Worm (Caenorhabditis elegans): Measurements from ENCODE around the gene esyt-2.

The esyt-2 gene

DNA sequence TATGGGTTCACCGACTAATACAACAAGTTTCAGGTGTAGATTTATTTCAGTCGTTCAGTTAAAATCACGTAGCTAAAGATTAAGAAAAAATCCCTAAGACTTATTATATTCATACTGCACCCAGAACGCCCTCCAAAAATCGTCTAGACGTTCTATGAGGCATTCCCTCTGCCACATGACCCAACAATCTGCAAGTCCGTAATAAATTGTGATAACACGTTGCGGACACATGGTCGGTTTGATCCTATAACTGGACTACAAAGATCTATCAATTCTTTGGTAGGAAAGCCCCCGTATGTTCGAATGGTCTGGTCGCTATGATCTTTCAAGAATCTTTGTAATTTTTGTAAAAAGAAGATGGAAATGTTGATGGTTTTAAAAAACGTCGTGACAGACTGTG is 14.8 kb downstream of the esyt-2 start:
- TF ChIP-seq unc-39 (tag; optimal IDR thresholded peaks at IDR 0.05), result no peak
- no peak for TF ChIP-seq fos-1 (tag; optimal IDR thresholded peaks at IDR 0.05)
- TF ChIP-seq ceh-82 (tag; optimal IDR thresholded peaks at IDR 0.05), result no peak
- TF ChIP-seq mdl-1 (tag; optimal IDR thresholded peaks at IDR 0.05), result peak; percentile 14
- TF ChIP-seq ceh-28 (tag; optimal IDR thresholded peaks at IDR 0.05), result no peak
- TF ChIP-seq mml-1 (tag; optimal IDR thresholded peaks at IDR 0.05), result no peak
- TF ChIP-seq nhr-43 (tag; optimal IDR thresholded peaks at IDR 0.05; ENCODE audit: poor library complexity, severe bottlenecking), result peak; percentile 92
- TF ChIP-seq nhr-11 (tag; optimal IDR thresholded peaks at IDR 0.05), result no peak
- no peak for TF ChIP-seq jun-1 (tag; optimal IDR thresholded peaks at IDR 0.05)
- no peak for TF ChIP-seq zag-1 (tag; optimal IDR thresholded peaks at IDR 0.05)
- no peak for TF ChIP-seq daf-12 (tag; optimal IDR thresholded peaks at IDR 0.05)
- no peak for TF ChIP-seq ztf-4 (tag; optimal IDR thresholded peaks at IDR 0.05)
- no peak for TF ChIP-seq ama-1 (optimal IDR thresholded peaks at IDR 0.05)
- no peak for TF ChIP-seq elt-2 (tag; optimal IDR thresholded peaks at IDR 0.05)
- TF ChIP-seq elt-3 (tag; optimal IDR thresholded peaks at IDR 0.05), result no peak
- peak; percentile 36 for TF ChIP-seq nhr-23 (tag; optimal IDR thresholded peaks at IDR 0.05)
- TF ChIP-seq skn-1 (tag; optimal IDR thresholded peaks at IDR 0.05), result no peak
- TF ChIP-seq egl-5 (tag; optimal IDR thresholded peaks at IDR 0.05), result no peak
- TF ChIP-seq nhr-67 (tag; optimal IDR thresholded peaks at IDR 0.05), result no peak

DNA sequence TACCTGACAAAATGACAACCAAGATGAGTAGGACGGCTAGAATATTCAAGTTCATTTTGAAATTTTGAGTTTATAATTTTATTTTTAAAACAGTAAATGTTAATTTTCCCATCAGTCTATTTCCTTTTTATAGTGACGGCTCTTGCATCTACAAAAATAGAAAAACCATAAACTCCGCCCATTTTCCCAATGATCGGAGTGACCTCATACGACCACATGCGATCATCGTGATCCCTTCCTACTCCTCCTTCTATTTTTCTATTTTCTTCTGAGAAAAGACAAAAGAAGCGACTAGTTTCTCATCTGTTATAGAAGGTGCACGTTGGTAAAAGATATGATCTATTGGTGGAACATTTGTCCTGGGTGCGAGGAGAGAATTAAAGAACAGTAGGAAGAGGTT is 15.3 kb downstream of the esyt-2 start, which contains the start of gene C23G10.11:
Gene C23G10.11, minus strand, starts transcription at position 101 of the 400 bp plus-strand sequence.
- TF ChIP-seq jun-1 (tag; optimal IDR thresholded peaks at IDR 0.05) (no peak), ceh-9 (tag; optimal IDR thresholded peaks at IDR 0.05) (no peak), lsy-12 (tag; optimal IDR thresholded peaks at IDR 0.05) (no peak), unc-39 (tag; optimal IDR thresholded peaks at IDR 0.05) (no peak), elt-1 (tag; optimal IDR thresholded peaks at IDR 0.05) (no peak)

DNA sequence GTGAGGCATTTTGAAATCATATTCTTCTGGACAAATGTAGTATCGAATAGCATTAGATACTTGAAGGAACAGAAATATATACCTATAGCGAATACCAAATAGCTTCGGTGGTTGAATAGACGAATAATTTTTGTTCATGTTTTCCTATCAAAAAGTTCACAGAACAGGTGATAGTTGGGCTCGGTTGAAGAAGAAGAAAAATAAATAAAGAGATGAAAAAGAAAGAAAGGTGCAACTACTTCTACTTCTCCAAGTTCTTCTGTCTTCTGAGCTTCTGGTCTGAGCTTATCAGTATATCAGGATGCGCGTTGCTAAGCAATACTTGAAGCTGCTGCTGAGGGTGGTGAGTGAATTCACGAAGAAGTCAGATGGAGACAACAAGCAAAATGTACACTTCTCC is 16.9 kb downstream of the esyt-2 start, which contains the start of gene C23G10.10:
Gene C23G10.10, minus strand, starts transcription at position 101 of the 400 bp plus-strand sequence.
- TF ChIP-seq ztf-4 (tag; optimal IDR thresholded peaks at IDR 0.05), result no peak
- no peak for TF ChIP-seq lsy-12 (tag; optimal IDR thresholded peaks at IDR 0.05)
- TF ChIP-seq elt-2 (tag; optimal IDR thresholded peaks at IDR 0.05), result no peak
- no peak for TF ChIP-seq zag-1 (tag; optimal IDR thresholded peaks at IDR 0.05)
- no peak for TF ChIP-seq daf-12 (tag; optimal IDR thresholded peaks at IDR 0.05)

DNA sequence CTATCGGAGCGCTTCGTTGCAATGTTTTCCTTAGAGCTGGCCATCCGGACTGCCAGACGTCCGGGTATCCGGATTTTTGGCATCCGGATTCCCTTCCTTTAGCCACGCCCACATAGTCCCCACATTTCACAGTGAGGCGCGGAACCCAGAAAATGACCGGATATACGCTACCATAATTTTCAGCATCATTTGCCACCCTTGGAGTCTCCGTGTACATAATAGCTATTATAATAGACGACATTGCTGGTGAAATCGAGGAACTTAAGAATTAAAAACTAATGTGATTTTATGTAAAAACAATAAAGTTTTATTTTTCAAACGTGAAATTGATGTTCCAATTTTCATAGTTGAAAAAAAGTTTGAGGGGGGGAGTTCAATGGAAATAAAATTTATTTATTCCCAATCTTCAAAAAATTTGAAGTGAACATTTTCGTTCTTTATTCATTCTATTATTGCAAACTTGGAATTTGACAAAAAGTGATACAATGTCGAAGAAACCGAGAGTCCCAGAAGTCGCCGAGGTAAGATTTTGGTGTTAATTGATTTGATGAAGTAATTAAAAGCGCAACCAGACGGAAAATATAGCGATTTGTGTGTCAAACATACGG is 20.5 kb downstream of the esyt-2 start:
- TF ChIP-seq hmg-11 (tag; optimal IDR thresholded peaks at IDR 0.05) (no peak), daf-12 (tag; optimal IDR thresholded peaks at IDR 0.05) (no peak), lsy-12 (tag; optimal IDR thresholded peaks at IDR 0.05) (no peak), unc-62 (GFP tag; optimal IDR thresholded peaks at IDR 0.05) (no peak), unc-39 (tag; optimal IDR thresholded peaks at IDR 0.05) (no peak), nhr-23 (tag; optimal IDR thresholded peaks at IDR 0.05) (no peak), tbx-2 (tag; optimal IDR thresholded peaks at IDR 0.05) (no peak), ZK546.5 (tag; optimal IDR thresholded peaks at IDR 0.05) (no peak), nhr-43 (tag; optimal IDR thresholded peaks at IDR 0.05; ENCODE audit: poor library complexity, severe bottlenecking) (no peak), fkh-2 (tag; optimal IDR thresholded peaks at IDR 0.05) (no peak), egl-27 (tag; optimal IDR thresholded peaks at IDR 0.05) (no peak), ceh-9 (tag; optimal IDR thresholded peaks at IDR 0.05) (no peak), sea-2 (GFP tag; optimal IDR thresholded peaks at IDR 0.05) (no peak), zag-1 (tag; optimal IDR thresholded peaks at IDR 0.05) (no peak)

DNA sequence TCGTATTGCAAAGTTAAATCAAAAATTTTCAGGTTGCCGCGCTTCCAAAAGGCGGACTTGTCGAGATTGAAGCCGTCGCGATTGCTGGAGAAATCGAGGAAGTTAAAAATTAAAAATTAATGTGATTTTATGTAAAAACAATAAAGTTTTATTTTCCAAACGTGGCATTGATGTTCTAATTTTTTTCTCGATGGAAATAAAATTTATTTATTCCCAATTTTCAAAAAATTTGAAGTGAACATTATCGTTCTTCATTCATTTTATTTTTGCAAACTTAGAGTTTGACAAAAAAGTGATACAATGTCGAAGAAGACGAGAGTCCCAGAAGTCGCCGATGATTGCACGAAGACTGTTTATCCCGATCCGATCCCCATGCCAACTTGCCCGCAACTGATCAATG is 21.8 kb downstream of the esyt-2 start, which contains the start of gene C23G10.1:
Gene C23G10.1, plus strand, starts transcription at position 301 of the 400 bp plus-strand sequence.
- TF ChIP-seq ZK546.5 (tag; optimal IDR thresholded peaks at IDR 0.05) (no peak), nhr-237 (tag; optimal IDR thresholded peaks at IDR 0.05) (no peak), fos-1 (tag; optimal IDR thresholded peaks at IDR 0.05) (no peak), lin-39 (tag; optimal IDR thresholded peaks at IDR 0.05) (no peak), unc-62 (GFP tag; optimal IDR thresholded peaks at IDR 0.05) (no peak), lsy-12 (tag; optimal IDR thresholded peaks at IDR 0.05) (no peak), elt-2 (tag; optimal IDR thresholded peaks at IDR 0.05) (no peak), R02D3.7 (tag; optimal IDR thresholded peaks at IDR 0.05) (no peak), fkh-10 (GFP tag; optimal IDR thresholded peaks at IDR 0.05) (no peak), ama-1 (optimal IDR thresholded peaks at IDR 0.05) (no peak), daf-12 (tag; optimal IDR thresholded peaks at IDR 0.05) (no peak)
